Fruit fly (Drosophila melanogaster) whole organism, embryonic: ENCODE results near the gene bwa.

Source experiments
- Awh ChIP-seq: fragments of 200-800 bp; sonication (Bioruptor generic); IDR thresholded peaks from 2 replicates; pipeline ENCODE4, ENCODE4 v1.3.6; 2022; ENCODE audit warnings: missing biosample characterization, missing genetic modification characterization
- B-H1 ChIP-seq: fragments of 200-800 bp; sonication (Bioruptor generic); IDR thresholded peaks from 3 replicates; pipeline ENCODE4 v1.3.6; 2022; ENCODE audit warnings: missing biosample characterization, missing genetic modification characterization
- CG10979 ChIP-seq: fragments of 200-800 bp; sonication (Bioruptor generic); optimal IDR thresholded peaks from 2 replicates; lab custom pipeline; 2018; ENCODE audit warnings: missing biosample characterization, mild to moderate bottlenecking, missing genetic modification characterization, moderate library complexity
- CG11695 ChIP-seq: fragments of 200-800 bp; sonication (Bioruptor generic); IDR thresholded peaks from 3 replicates; pipeline ENCODE4 v1.3.6; 2022; ENCODE audit warnings: missing biosample characterization, missing genetic modification characterization
- CG12659 ChIP-seq: fragments of 200-800 bp; sonication (Bioruptor generic); optimal IDR thresholded peaks from 3 replicates; lab custom pipeline; 2017; ENCODE audit warnings: mild to moderate bottlenecking, missing biosample characterization, missing genetic modification reagents, missing genetic modification characterization
- CG12942 ChIP-seq: fragments of 200-800 bp; sonication (Bioruptor generic); optimal IDR thresholded peaks from 3 replicates; lab custom pipeline; 2016; ENCODE audit warnings: missing biosample characterization, missing genetic modification characterization
- CG14965 ChIP-seq: fragments of 200-800 bp; sonication (Bioruptor generic); optimal IDR thresholded peaks from 2 replicates; lab custom pipeline; 2016; ENCODE audit warnings: missing biosample characterization, missing genetic modification characterization, borderline replicate concordance
- CG17802 ChIP-seq: fragments of 200-800 bp; sonication (Bioruptor generic); optimal IDR thresholded peaks from 2 replicates; lab custom pipeline; 2018; ENCODE audit warnings: missing biosample characterization, mild to moderate bottlenecking, missing genetic modification characterization, moderate library complexity
- CG17829 ChIP-seq: fragments of 200-800 bp; optimal IDR thresholded peaks from 2 replicates; lab custom pipeline; 2019; ENCODE audit warnings: missing biosample characterization, mild to moderate bottlenecking, missing genetic modification characterization, moderate library complexity
- CG31388 ChIP-seq: fragments of 200-800 bp; sonication (Bioruptor generic); optimal IDR thresholded peaks from 2 replicates; lab custom pipeline; 2016; ENCODE audit warnings: missing biosample characterization, missing genetic modification characterization
- CG31441 ChIP-seq: fragments of 200-800 bp; sonication (Bioruptor generic); IDR thresholded peaks from 2 replicates; pipeline ENCODE4 v1.3.6; 2022; ENCODE audit warnings: missing biosample characterization, missing genetic modification characterization
- CG34422 ChIP-seq: fragments of 200-800 bp; sonication (Bioruptor generic); IDR thresholded peaks from 3 replicates; pipeline ENCODE4 v1.3.6; 2022; ENCODE audit warnings: missing biosample characterization, missing genetic modification characterization
- CG3847 ChIP-seq: fragments of 200-800 bp; sonication (Bioruptor generic); IDR thresholded peaks from 2 replicates; pipeline ENCODE4 v1.3.6; 2022; ENCODE audit warnings: missing biosample characterization, missing genetic modification characterization
- CG42726 ChIP-seq: fragments of 200-800 bp; sonication (Bioruptor generic); IDR thresholded peaks from 2 replicates; pipeline ENCODE4 v1.3.6; 2022; ENCODE audit warnings: missing biosample characterization, missing genetic modification characterization; ENCODE audit not compliant: partially characterized antibody
- CG4424 ChIP-seq: fragments of 200-800 bp; sonication (Bioruptor generic); optimal IDR thresholded peaks from 3 replicates; lab custom pipeline; 2016; ENCODE audit warnings: missing biosample characterization, missing genetic modification characterization
- CG4854 ChIP-seq: fragments of 200-800 bp; sonication (Bioruptor generic); optimal IDR thresholded peaks from 2 replicates; lab custom pipeline; 2016; ENCODE audit warnings: missing biosample characterization, missing genetic modification characterization, inconsistent platforms
- CG7839 ChIP-seq: fragments of 200-800 bp; sonication (Bioruptor generic); optimal IDR thresholded peaks from 3 replicates; lab custom pipeline; 2018; ENCODE audit warnings: missing biosample characterization, mild to moderate bottlenecking, missing genetic modification characterization, moderate library complexity
- Dek ChIP-seq: fragments of 200-800 bp; sonication (Bioruptor generic); optimal IDR thresholded peaks from 3 replicates; lab custom pipeline; 2019; ENCODE audit warnings: missing biosample characterization, mild to moderate bottlenecking, missing genetic modification characterization, moderate library complexity
- Eip74EF ChIP-seq, 2 experiments: fragments of 200-800 bp in 1 of 2; fragments of >200 bp in 1 of 2; sonication (Bioruptor generic) in 1 of 2; optimal IDR thresholded peaks; 2 replicates each; lab custom pipeline; 2017 to 2019; ENCODE audit warnings: missing biosample characterization in 2 of 2, missing genetic modification characterization in 2 of 2, mild to moderate bottlenecking in 1 of 2, moderate library complexity in 1 of 2
- Elba2 ChIP-seq: fragments of 200-800 bp; sonication (Bioruptor generic); optimal IDR thresholded peaks from 3 replicates; lab custom pipeline; 2016; ENCODE audit warnings: missing biosample characterization, missing genetic modification characterization
- Hand ChIP-seq: fragments of 200-800 bp; sonication (Bioruptor generic); optimal IDR thresholded peaks from 2 replicates; lab custom pipeline; 2017; ENCODE audit warnings: mild to moderate bottlenecking, missing biosample characterization, missing genetic modification reagents, missing genetic modification characterization
- Hsf ChIP-seq: fragments of 200-800 bp; sonication (Bioruptor generic); optimal IDR thresholded peaks from 3 replicates; lab custom pipeline; 2016; ENCODE audit warnings: missing biosample characterization, missing genetic modification characterization
- MBD-R2 ChIP-seq: fragments of 200-800 bp; sonication (Bioruptor generic); IDR thresholded peaks from 2 replicates; pipeline ENCODE4 v1.3.6; 2022; ENCODE audit warnings: missing biosample characterization, missing genetic modification characterization
- Max ChIP-seq: fragments of 200-800 bp; sonication (Bioruptor generic); optimal IDR thresholded peaks from 2 replicates; lab custom pipeline; 2016; ENCODE audit warnings: missing biosample characterization, mild to moderate bottlenecking, missing genetic modification characterization
- Myb ChIP-seq: fragments of 200-800 bp; sonication (Bioruptor generic); optimal IDR thresholded peaks from 2 replicates; lab custom pipeline; 2016; ENCODE audit warnings: missing biosample characterization, missing genetic modification characterization
- Side ChIP-seq: fragments of 200-800 bp; sonication (Bioruptor generic); optimal IDR thresholded peaks from 2 replicates; lab custom pipeline; 2016; ENCODE audit warnings: missing biosample characterization, missing genetic modification characterization
- Sin3A ChIP-seq: fragments of >200 bp; optimal IDR thresholded peaks from 2 replicates; lab custom pipeline; 2018
- Xrp1 ChIP-seq: fragments of 200-800 bp; sonication (Bioruptor generic); IDR thresholded peaks from 2 replicates; pipeline ENCODE4 v1.3.6; 2022; ENCODE audit warnings: missing biosample characterization, missing genetic modification characterization
- amos ChIP-seq: fragments of 200-800 bp; sonication (Bioruptor generic); IDR thresholded peaks from 2 replicates; pipeline ENCODE4 v1.3.6; 2022; ENCODE audit warnings: missing biosample characterization, missing genetic modification characterization; ENCODE audit not compliant: partially characterized antibody
- ap ChIP-seq: fragments of 200-800 bp; sonication (Bioruptor generic); IDR thresholded peaks from 2 replicates; pipeline ENCODE4 v1.3.6; 2022; ENCODE audit warnings: missing biosample characterization, missing genetic modification characterization
- ara ChIP-seq: fragments of 200-800 bp; sonication (Bioruptor generic); IDR thresholded peaks from 2 replicates; pipeline ENCODE4 v1.3.6; 2022; ENCODE audit warnings: missing biosample characterization, missing genetic modification characterization
- croc ChIP-seq: fragments of 200-800 bp; sonication (Bioruptor generic); conservative IDR thresholded peaks from 3 replicates; pipeline ENCODE4 v1.3.6; 2022; ENCODE audit warnings: missing biosample characterization, missing genetic modification characterization
- da ChIP-seq: fragments of 200-800 bp; sonication (Bioruptor generic); optimal IDR thresholded peaks from 2 replicates; lab custom pipeline; 2016; ENCODE audit warnings: missing biosample characterization, missing genetic modification characterization
- ems ChIP-seq: fragments of 200-800 bp; sonication (Bioruptor generic); optimal IDR thresholded peaks from 3 replicates; lab custom pipeline; 2016; ENCODE audit warnings: missing biosample characterization, missing genetic modification characterization
- eyg ChIP-seq: fragments of 200-800 bp; sonication (Bioruptor generic); optimal IDR thresholded peaks from 3 replicates; lab custom pipeline; 2016; ENCODE audit warnings: missing biosample characterization, missing genetic modification characterization
- fu2 ChIP-seq: fragments of 200-800 bp; sonication (Bioruptor generic); optimal IDR thresholded peaks from 2 replicates; lab custom pipeline; 2016; ENCODE audit warnings: missing biosample characterization, missing genetic modification characterization
- grau ChIP-seq: fragments of 200-800 bp; optimal IDR thresholded peaks from 3 replicates; lab custom pipeline; 2019; ENCODE audit warnings: missing biosample characterization, mild to moderate bottlenecking, missing genetic modification characterization, moderate library complexity
- gro ChIP-seq: fragments of 200-800 bp; sonication (Bioruptor generic); optimal IDR thresholded peaks from 2 replicates; lab custom pipeline; 2016; ENCODE audit warnings: missing biosample characterization, missing genetic modification characterization
- gsb-n ChIP-seq: fragments of 200-800 bp; sonication (Bioruptor generic); optimal IDR thresholded peaks from 3 replicates; lab custom pipeline; 2018; ENCODE audit warnings: missing biosample characterization, mild to moderate bottlenecking, missing genetic modification characterization
- hb ChIP-seq: fragments of 200-800 bp; sonication (Bioruptor generic); IDR thresholded peaks from 3 replicates; pipeline ENCODE4 v1.3.6; 2022; ENCODE audit warnings: missing biosample characterization, missing genetic modification characterization; ENCODE audit not compliant: partially characterized antibody
- hbn ChIP-seq: fragments of 200-800 bp; sonication (Bioruptor generic); IDR thresholded peaks from 2 replicates; pipeline ENCODE4 v1.3.6; 2022; ENCODE audit warnings: missing biosample characterization, missing genetic modification characterization; ENCODE audit not compliant: partially characterized antibody
- her ChIP-seq: fragments of 200-800 bp; sonication (Bioruptor generic); optimal IDR thresholded peaks from 2 replicates; lab custom pipeline; 2016; ENCODE audit warnings: missing biosample characterization, missing genetic modification characterization
- ind ChIP-seq: fragments of 200-800 bp; sonication (Bioruptor generic); optimal IDR thresholded peaks from 3 replicates; lab custom pipeline; 2016; ENCODE audit warnings: missing biosample characterization, missing genetic modification characterization
- inv ChIP-seq: fragments of 200-800 bp; sonication (Bioruptor generic); IDR thresholded peaks from 2 replicates; pipeline ENCODE4 v1.3.6; 2022; ENCODE audit warnings: missing biosample characterization, missing genetic modification characterization; ENCODE audit not compliant: partially characterized antibody
- ken ChIP-seq: fragments of 200-800 bp; sonication (Bioruptor generic); IDR thresholded peaks from 3 replicates; pipeline ENCODE4 v1.3.6; 2022; ENCODE audit warnings: missing biosample characterization, missing genetic modification characterization
- lab ChIP-seq: fragments of 200-800 bp; sonication (Bioruptor generic); optimal IDR thresholded peaks from 3 replicates; lab custom pipeline; 2017; ENCODE audit warnings: missing biosample characterization, missing genetic modification characterization, mild to moderate bottlenecking, moderate library complexity, missing genetic modification reagents
- pros ChIP-seq: fragments of 200-800 bp; sonication (Bioruptor generic); optimal IDR thresholded peaks from 3 replicates; lab custom pipeline; 2019; ENCODE audit warnings: missing biosample characterization, mild to moderate bottlenecking, missing genetic modification characterization, moderate library complexity
- sna ChIP-seq: fragments of 200-800 bp; sonication (Bioruptor generic); IDR thresholded peaks from 2 replicates; pipeline ENCODE4 v1.3.6; 2022; ENCODE audit warnings: missing biosample characterization, missing genetic modification characterization; ENCODE audit not compliant: partially characterized antibody
- sr ChIP-seq: fragments of 200-800 bp; sonication (Bioruptor generic); IDR thresholded peaks from 3 replicates; pipeline ENCODE4 v1.3.6; 2022; ENCODE audit warnings: missing biosample characterization, missing genetic modification characterization

The bwa gene

DNA sequence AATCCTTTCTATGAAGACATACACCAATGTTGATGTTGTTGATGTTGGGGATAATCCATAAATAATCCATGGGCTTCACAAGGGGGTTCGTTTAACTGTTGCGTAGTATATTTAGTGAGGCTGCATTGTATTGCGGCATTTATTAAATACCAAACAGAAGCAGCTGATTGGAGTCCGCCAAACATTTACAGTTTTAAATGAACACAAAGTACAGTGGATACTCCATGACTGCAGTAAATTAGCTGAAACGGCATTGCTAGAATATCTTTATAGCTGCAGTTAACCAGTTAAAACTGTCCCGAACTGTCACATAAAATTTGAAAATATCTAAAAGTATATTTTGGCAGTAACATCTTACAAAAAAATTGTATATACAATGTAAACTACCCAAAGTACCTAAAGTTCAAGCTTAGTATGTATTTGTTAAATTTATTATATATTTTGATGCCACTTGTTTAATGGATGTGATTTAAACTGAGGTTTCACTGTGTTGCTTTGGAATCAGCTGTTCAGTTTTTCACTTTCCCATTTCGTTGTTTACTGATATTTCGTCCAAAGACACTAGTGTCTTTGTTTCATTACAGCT, 25.0 kb downstream of the bwa start, which contains the start of the genes CG10747 and Pyroxd1 (continued):
- TF ChIP-seq CG34422 (GFP tag; lab: Robert Waterston, UW) (peak; percentile 93), CG31441 (GFP tag; lab: Robert Waterston, UW) (peak; percentile 94), CG17802 (tag; lab: Kevin White, UChicago) (peak; percentile 69), CG31388 (GFP tag; lab: Kevin White, UChicago) (peak; percentile 93), sna (no peak), CG3847 (GFP tag; lab: Robert Waterston, UW) (peak; percentile 97)

DNA sequence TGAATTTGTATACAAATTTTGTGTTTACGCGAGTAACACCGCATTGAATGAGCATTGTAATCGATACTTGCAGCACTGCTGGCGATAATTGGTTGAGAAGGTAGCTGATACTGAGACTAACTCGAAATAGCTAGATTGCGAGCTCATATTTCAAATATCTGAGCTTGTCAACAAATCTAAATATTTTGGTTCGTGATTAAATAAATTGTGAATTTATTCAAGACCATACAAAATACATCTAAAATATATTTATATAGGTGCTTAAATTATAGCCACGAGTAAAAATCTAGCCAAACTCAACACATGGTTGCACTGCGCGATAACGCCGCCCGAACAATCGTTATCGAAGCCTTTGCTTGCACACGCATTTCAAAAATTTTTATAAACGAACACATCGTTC, 27.6 kb downstream of the bwa start, which contains the start of the genes Taf13 and nesd:
Gene Taf13 (minus strand): TSS at position 56 of the 400 bp plus-strand sequence.
Gene nesd (plus strand): TSS at position 179 of the 400 bp plus-strand sequence.
- TF ChIP-seq CG12659 (GFP tag; lab: Kevin White, UChicago) (peak; percentile 60), gro (GFP tag; lab: Kevin White, UChicago) (no peak), amos (GFP tag; lab: Robert Waterston, UW) (peak; percentile 56), fu2 (no peak), grau (peak; percentile 66), CG4854 (GFP tag; lab: Kevin White, UChicago) (peak; percentile 10), pros (GFP tag; lab: Kevin White, UChicago) (no peak), CG12942 (GFP tag; lab: Kevin White, UChicago) (no peak), CG42726 (GFP tag; lab: Robert Waterston, UW) (no peak), Side (no peak), lab (GFP tag; lab: Kevin White, UChicago) (peak; percentile 20), CG17829 (tag; lab: Kevin White, UChicago) (peak; percentile 70), Hand (GFP tag; lab: Kevin White, UChicago) (no peak), hbn (GFP tag; lab: Robert Waterston, UW) (peak; percentile 67; the same call in 1 of the 2 replicates), CG7839 (peak; percentile 45), inv (GFP tag; lab: Robert Waterston, UW) (peak; percentile 65), CG11695 (GFP tag; lab: Robert Waterston, UW) (no peak), Sin3A (lab: Kevin White, UChicago) (peak; percentile 92), ken (GFP tag; lab: Robert Waterston, UW) (no peak), CG10979 (tag; lab: Kevin White, UChicago) (peak; percentile 5), CG14965 (GFP tag; lab: Kevin White, UChicago) (no peak), sr (GFP tag; lab: Robert Waterston, UW) (no peak), gsb-n (no peak), ind (GFP tag; lab: Kevin White, UChicago) (peak; percentile 21), CG4424 (GFP tag; lab: Kevin White, UChicago) (peak; percentile 38), Max (GFP tag; lab: Kevin White, UChicago) (peak; percentile 64), Dek (tag; lab: Kevin White, UChicago) (peak; percentile 32), Myb (GFP tag; lab: Kevin White, UChicago) (peak; percentile 73), Eip74EF (GFP tag; optimal IDR thresholded peaks at IDR 0.05; lab: Kevin White, UChicago) (no peak), ara (GFP tag; lab: Robert Waterston, UW) (no peak), Elba2 (peak; percentile 48), eyg (no peak), her (GFP tag; lab: Kevin White, UChicago) (no peak), hb (GFP tag; lab: Robert Waterston, UW) (peak; percentile 55; the same call in 1 of the 3 replicates), da (GFP tag; lab: Kevin White, UChicago) (no peak), MBD-R2 (peak; percentile 77), croc (GFP tag; lab: Robert Waterston, UW) (no peak), ems (GFP tag; lab: Kevin White, UChicago) (peak; percentile 10), B-H1 (GFP tag; lab: Robert Waterston, UW) (no peak), CG34422 (GFP tag; lab: Robert Waterston, UW) (no peak), Awh (GFP tag; lab: Robert Waterston, UW) (no peak), ap (GFP tag; lab: Robert Waterston, UW) (no peak), Hsf (peak; percentile 52), Xrp1 (GFP tag; lab: Robert Waterston, UW) (peak; percentile 31; the same call in 1 of the 2 replicates)
